Fruit fly (Drosophila melanogaster) whole organism, embryonic: Measurements from ENCODE around the gene SelT.

Experiments used
- CG16813 ChIP-seq: fragments of 200-800 bp; sonication (Bioruptor generic); IDR thresholded peaks from 3 replicates; pipeline ENCODE4 v1.3.6; 2022; ENCODE audit warnings: missing biosample characterization, missing genetic modification characterization; ENCODE audit not compliant: partially characterized antibody
- CG17912 ChIP-seq: fragments of 200-800 bp; sonication (Bioruptor generic); optimal IDR thresholded peaks from 2 replicates; lab custom pipeline; 2018; ENCODE audit warnings: missing biosample characterization, mild to moderate bottlenecking, missing genetic modification characterization
- CG8359 ChIP-seq: fragments of 200-800 bp; sonication (Bioruptor generic); optimal IDR thresholded peaks from 2 replicates; lab custom pipeline; 2017; ENCODE audit warnings: missing biosample characterization, mild to moderate bottlenecking, missing genetic modification characterization, borderline replicate concordance
- Hey ChIP-seq: fragments of 200-800 bp; sonication (Bioruptor generic); optimal IDR thresholded peaks from 3 replicates; lab custom pipeline; 2018; ENCODE audit warnings: missing biosample characterization, mild to moderate bottlenecking, missing genetic modification characterization
- Med ChIP-seq: fragments of 200-800 bp; sonication (Bioruptor generic); peaks from one replicate; lab custom pipeline; 2016; ENCODE audit warnings: missing biosample characterization, missing genetic modification characterization, mild to moderate bottlenecking, inconsistent platforms, moderate library complexity
- Ptx1 ChIP-seq: fragments of 200-800 bp; sonication (Bioruptor generic); IDR thresholded peaks from 2 replicates; pipeline ENCODE4 v1.3.6; 2022; ENCODE audit warnings: missing biosample characterization, missing genetic modification characterization
- dmrt99B ChIP-seq: fragments of 200-800 bp; sonication (Bioruptor generic); optimal IDR thresholded peaks from 2 replicates; lab custom pipeline; 2018; ENCODE audit warnings: missing biosample characterization, mild to moderate bottlenecking, missing genetic modification characterization, moderate library complexity

DNA sequence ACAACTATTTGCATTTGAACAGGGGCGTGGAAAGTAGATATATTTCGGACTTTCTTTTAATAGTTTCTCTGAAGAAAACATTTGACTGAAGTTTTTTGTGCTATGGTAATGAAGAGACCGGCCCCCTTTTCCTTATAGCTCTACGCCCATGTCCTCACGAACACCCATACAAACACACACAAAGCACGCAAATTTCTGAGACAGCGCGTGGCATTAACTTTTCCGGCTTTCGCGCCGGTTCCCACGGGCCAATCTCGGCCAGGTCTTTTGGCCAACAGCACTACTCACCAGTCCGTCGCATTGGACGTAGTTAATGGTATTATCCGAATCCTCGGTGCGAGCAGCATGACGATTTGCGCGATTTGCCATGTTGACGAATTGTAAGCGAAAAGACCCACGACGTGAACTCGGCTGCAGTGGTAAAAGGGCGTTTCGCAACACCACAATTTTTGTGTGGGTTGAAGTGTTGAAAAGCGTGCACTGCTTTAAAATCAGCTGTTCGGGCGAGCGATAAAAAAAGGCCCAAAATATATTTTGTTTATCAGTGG, 41.7 kb downstream of the SelT start, which contains the start of gene senju:
- TF ChIP-seq Ptx1 (GFP tag; lab: Robert Waterston, UW): peak; percentile 84
- TF ChIP-seq CG16813 (GFP tag; lab: Robert Waterston, UW): peak; percentile 39; the same call in 1 of the 3 replicates
- TF ChIP-seq CG8359 (GFP tag; lab: Kevin White, UChicago): peak; percentile 63
- TF ChIP-seq Hey (tag; lab: Kevin White, UChicago): peak; percentile 69
- TF ChIP-seq Med (GFP tag; lab: Kevin White, UChicago): peak; percentile 98
- peak; percentile 78 for TF ChIP-seq dmrt99B (tag; lab: Kevin White, UChicago)
- TF ChIP-seq CG17912 (GFP tag; lab: Kevin White, UChicago): peak; percentile 79
